Fruit fly (Drosophila melanogaster): ENCODE data around the gene CG10479.

Gene CG10479

DNA sequence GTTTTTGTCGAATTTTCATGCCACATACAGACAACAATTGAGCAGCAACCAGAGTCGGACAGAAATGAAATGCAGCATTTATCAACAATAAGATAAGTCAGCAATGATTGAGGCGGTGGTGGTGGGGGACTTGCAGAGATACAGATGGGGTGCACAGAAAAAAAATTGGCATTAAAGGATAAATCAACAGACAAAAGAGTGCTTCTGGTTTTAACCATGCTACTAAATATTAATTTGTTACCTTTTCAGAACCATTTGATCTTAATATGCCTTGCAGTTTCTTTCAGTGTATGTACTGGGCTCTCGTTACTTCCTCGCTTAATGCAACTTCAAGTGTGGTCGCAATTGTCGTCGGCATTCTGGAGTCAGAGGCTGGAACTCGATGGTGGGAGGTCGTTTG is 12.9 kb upstream of the CG10479 start (continued):
- TF ChIP-seq CG8359 (GFP tag; optimal IDR thresholded peaks at IDR 0.05; ENCODE audit: borderline replicate concordance) = peak; percentile 67
- TF ChIP-seq CG14667 (GFP tag; IDR thresholded peaks at IDR 0.05) = peak; percentile 42; the same call in 1 of the 2 replicates
- TF ChIP-seq CoRest (tag; optimal IDR thresholded peaks at IDR 0.05) = peak; percentile 14
- no peak for TF ChIP-seq exex (tag; optimal IDR thresholded peaks at IDR 0.05)
- TF ChIP-seq CG1602 (GFP tag; optimal IDR thresholded peaks at IDR 0.05) = no peak
- TF ChIP-seq psq (GFP tag; optimal IDR thresholded peaks at IDR 0.05) = no peak
- peak; percentile 47 for TF ChIP-seq trem (tag; optimal IDR thresholded peaks at IDR 0.05)
- TF ChIP-seq CG13296 (GFP tag; optimal IDR thresholded peaks at IDR 0.05) = no peak
- no peak for TF ChIP-seq scrt (GFP tag; optimal IDR thresholded peaks at IDR 0.05)
- TF ChIP-seq pzg (GFP tag; optimal IDR thresholded peaks at IDR 0.05) = no peak
- TF ChIP-seq CG7987 (GFP tag; optimal IDR thresholded peaks at IDR 0.05) = no peak
- no peak for TF ChIP-seq hth (optimal IDR thresholded peaks at IDR 0.05)
- no peak for TF ChIP-seq HLH4C (GFP tag; IDR thresholded peaks at IDR 0.05; ENCODE audit: partially characterized antibody)
- no peak for TF ChIP-seq ro (GFP tag; IDR thresholded peaks at IDR 0.05)
- no peak for TF ChIP-seq CG8089 (GFP tag; optimal IDR thresholded peaks at IDR 0.05)
- no peak for TF ChIP-seq pb (GFP tag; optimal IDR thresholded peaks at IDR 0.05)
- no peak for TF ChIP-seq Xbp1 (GFP tag; optimal IDR thresholded peaks at IDR 0.05)
- peak; percentile 46; the same call in 1 of the 2 replicates for TF ChIP-seq CG11247 (GFP tag; IDR thresholded peaks at IDR 0.05)
- no peak for TF ChIP-seq CG6791 (GFP tag; IDR thresholded peaks at IDR 0.05; ENCODE audit: partially characterized antibody)
- TF ChIP-seq CG1792 (GFP tag; optimal IDR thresholded peaks at IDR 0.05) = peak; percentile 48
- peak; percentile 35 for TF ChIP-seq lab (GFP tag; optimal IDR thresholded peaks at IDR 0.05)
- TF ChIP-seq CG13424 (tag; optimal IDR thresholded peaks at IDR 0.05) = peak; percentile 5
- no peak for TF ChIP-seq CG17612 (GFP tag; IDR thresholded peaks at IDR 0.05)
- TF ChIP-seq CG2712 (tag; optimal IDR thresholded peaks at IDR 0.05) = peak; percentile 79
- no peak for TF ChIP-seq E2f2 (GFP tag; IDR thresholded peaks at IDR 0.05)
- TF ChIP-seq Ets65A (GFP tag) = peak; percentile 87
- no peak for TF ChIP-seq Sry-β (GFP tag; optimal IDR thresholded peaks at IDR 0.05)
- no peak for TF ChIP-seq Sin3A (optimal IDR thresholded peaks at IDR 0.05)
- no peak for TF ChIP-seq CG8478 (optimal IDR thresholded peaks at IDR 0.05)
- TF ChIP-seq seq (GFP tag; IDR thresholded peaks at IDR 0.05) = peak; percentile 34; the same call in 1 of the 2 replicates
- peak; percentile 25; the same call in 1 of the 2 replicates for TF ChIP-seq CG31441 (GFP tag; IDR thresholded peaks at IDR 0.05)
- TF ChIP-seq Lpt (GFP tag; optimal IDR thresholded peaks at IDR 0.05) = no peak
- no peak for TF ChIP-seq tna (GFP tag; IDR thresholded peaks at IDR 0.05; ENCODE audit: partially characterized antibody)
- no peak for TF ChIP-seq twi (tag; optimal IDR thresholded peaks at IDR 0.05)
- TF ChIP-seq CG10209 (GFP tag; optimal IDR thresholded peaks at IDR 0.05) = peak; percentile 30
- TF ChIP-seq shn (GFP tag; optimal IDR thresholded peaks at IDR 0.05) = peak; percentile 17
- TF ChIP-seq CG9876 (GFP tag; optimal IDR thresholded peaks at IDR 0.05) = no peak
- TF ChIP-seq pho (GFP tag; optimal IDR thresholded peaks at IDR 0.05) = no peak
- peak; percentile 93 for TF ChIP-seq zfh1 (GFP tag; IDR thresholded peaks at IDR 0.05)
- no peak for TF ChIP-seq CG9817 (tag; optimal IDR thresholded peaks at IDR 0.05)
- TF ChIP-seq dati (GFP tag; IDR thresholded peaks at IDR 0.05) = peak; percentile 53; the same call in 1 of the 2 replicates
- peak; percentile 68; the same call in 1 of the 2 replicates for TF ChIP-seq sim (GFP tag; IDR thresholded peaks at IDR 0.05)
- TF ChIP-seq dpn (GFP tag; optimal IDR thresholded peaks at IDR 0.05) = peak; percentile 13 to 20
- no peak for TF ChIP-seq HmgD (GFP tag; optimal IDR thresholded peaks at IDR 0.05)
- TF ChIP-seq cg (GFP tag; optimal IDR thresholded peaks at IDR 0.05) = no peak
- peak; percentile 57 for TF ChIP-seq CG1603 (tag; optimal IDR thresholded peaks at IDR 0.05)
- TF ChIP-seq CG7928 (GFP tag; optimal IDR thresholded peaks at IDR 0.05) = no peak
- no peak for TF ChIP-seq Eip74EF (GFP tag; optimal IDR thresholded peaks at IDR 0.05)
- TF ChIP-seq PHDP (tag; optimal IDR thresholded peaks at IDR 0.05) = no peak
- no peak for TF ChIP-seq z (GFP tag; IDR thresholded peaks at IDR 0.05)
- 0 out of 3 replicates have a peak, but pooled peaks have one; percentile 46 for TF ChIP-seq ase (GFP tag; IDR thresholded peaks at IDR 0.05)
- TF ChIP-seq dimm (GFP tag; IDR thresholded peaks at IDR 0.05) = no peak

Data from whole organism, embryonic.